Worm (Caenorhabditis elegans) whole organism, midembryonic: ENCODE measurements around the gene srx-60.

Experiments
- T22C8.4 ChIP-seq: fragments of 200-800 bp; sonication (Bioruptor generic); IDR thresholded peaks from 2 replicates; pipeline ENCODE4 v1.3.6; 2022; ENCODE audit warnings: missing genetic modification characterization, missing compliant biosample characterization
- cog-1 ChIP-seq: sonication (generic microtip); optimal IDR thresholded peaks from 2 replicates; lab custom pipeline; 2016; ENCODE audit warnings: missing genetic modification characterization, missing compliant biosample characterization
- flt-1 ChIP-seq: fragments of 200-800 bp; sonication (Bioruptor generic); IDR thresholded peaks from 2 replicates; pipeline ENCODE4 v1.3.6; 2022; ENCODE audit warnings: missing genetic modification characterization, missing compliant biosample characterization
- klf-2 ChIP-seq: fragments of 200-800 bp; sonication (Bioruptor generic); conservative IDR thresholded peaks from 2 replicates; pipeline ENCODE4 v1.3.6; 2022; ENCODE audit warnings: missing genetic modification reagents, missing genetic modification characterization, missing compliant biosample characterization
- med-1 ChIP-seq: sonication (generic microtip); optimal IDR thresholded peaks from 2 replicates; lab custom pipeline; 2017; ENCODE audit warnings: missing genetic modification characterization, mild to moderate bottlenecking, missing compliant biosample characterization, antibody characterized with exemption, missing genetic modification reagents; ENCODE audit not compliant: insufficient read depth
- ref-1 ChIP-seq: fragments of 200-800 bp; sonication (Bioruptor generic); conservative IDR thresholded peaks from 2 replicates; pipeline ENCODE4 v1.3.6; 2022; ENCODE audit warnings: missing genetic modification reagents, missing genetic modification characterization, missing compliant biosample characterization
- tab-1 ChIP-seq: fragments of 200-800 bp; sonication (Bioruptor generic); IDR thresholded peaks from 2 replicates; pipeline ENCODE4 v1.3.6; 2022; ENCODE audit warnings: missing genetic modification characterization, missing compliant biosample characterization
- ztf-23 ChIP-seq: fragments of 200-800 bp; sonication (Bioruptor generic); IDR thresholded peaks from 2 replicates; pipeline ENCODE4 v1.3.6; 2022; ENCODE audit warnings: missing genetic modification reagents, missing genetic modification characterization, missing compliant biosample characterization
- ztf-29 ChIP-seq: fragments of 200-800 bp; sonication (Bioruptor generic); IDR thresholded peaks from 2 replicates; pipeline ENCODE4 v1.3.6; 2022; ENCODE audit warnings: missing genetic modification reagents, missing genetic modification characterization, missing compliant biosample characterization

Gene srx-60

ce11 chrV:7399202-7399601 lies 1.5 kb upstream of the srx-60 start, which contains the start of gene gst-41:
Gene gst-41, minus strand, starts transcription at chrV:7399302.
- no peak for TF ChIP-seq ref-1
- TF ChIP-seq ztf-23 (GFP tag; lab: Robert Waterston, UW), result no peak
- no peak for TF ChIP-seq cog-1
- no peak for TF ChIP-seq ztf-29 (GFP tag; lab: Robert Waterston, UW)
- no peak for TF ChIP-seq klf-2 (GFP tag; lab: Robert Waterston, UW)
- no peak for TF ChIP-seq flt-1 (GFP tag; lab: Robert Waterston, UW)
- TF ChIP-seq T22C8.4, result no peak

- no peak for TF ChIP-seq ztf-23 (GFP tag; lab: Robert Waterston, UW)
- no peak for TF ChIP-seq cog-1
- no peak for TF ChIP-seq flt-1 (GFP tag; lab: Robert Waterston, UW)
- TF ChIP-seq T22C8.4, result no peak
- TF ChIP-seq klf-2 (GFP tag; lab: Robert Waterston, UW), result no peak
- no peak for TF ChIP-seq tab-1
- no peak for TF ChIP-seq ztf-29 (GFP tag; lab: Robert Waterston, UW)
- no peak for TF ChIP-seq med-1 (GFP tag; lab: Kevin White, UChicago)
- TF ChIP-seq ref-1, result no peak
Measured at ce11 chrV:7400095-7400494, 593 bp upstream of the srx-60 start, which contains the start of gene cnc-9. Gene cnc-9, minus strand, starts transcription at chrV:7400195.

ce11 chrV:7402355-7402754 lies 1.7 kb downstream of the srx-60 start, which contains the start of gene srj-13:
Gene srj-13, plus strand, starts transcription at chrV:7402655.
- TF ChIP-seq ref-1 (no peak), T22C8.4 (no peak), klf-2 (GFP tag; lab: Robert Waterston, UW) (no peak), flt-1 (GFP tag; lab: Robert Waterston, UW) (no peak), cog-1 (no peak), tab-1 (no peak), ztf-23 (GFP tag; lab: Robert Waterston, UW) (no peak), med-1 (GFP tag; lab: Kevin White, UChicago) (no peak)

- TF ChIP-seq ref-1 (no peak), flt-1 (GFP tag; lab: Robert Waterston, UW) (no peak), tab-1 (no peak), klf-2 (GFP tag; lab: Robert Waterston, UW) (no peak), ztf-23 (GFP tag; lab: Robert Waterston, UW) (no peak), med-1 (GFP tag; lab: Kevin White, UChicago) (no peak), ztf-29 (GFP tag; lab: Robert Waterston, UW) (no peak), cog-1 (no peak), T22C8.4 (no peak)
Measured at ce11 chrV:7403501-7403900, 2.8 kb downstream of the srx-60 start.

- TF ChIP-seq med-1 (GFP tag; lab: Kevin White, UChicago), result no peak
- no peak for TF ChIP-seq ref-1
- no peak for TF ChIP-seq ztf-23 (GFP tag; lab: Robert Waterston, UW)
- TF ChIP-seq cog-1, result no peak
- no peak for TF ChIP-seq klf-2 (GFP tag; lab: Robert Waterston, UW)
- no peak for TF ChIP-seq T22C8.4
- no peak for TF ChIP-seq flt-1 (GFP tag; lab: Robert Waterston, UW)
Measured at ce11 chrV:7408520-7408919, 7.8 kb downstream of the srx-60 start, which contains the start of gene srt-6. Gene srt-6, minus strand, starts transcription at chrV:7408814.

- TF ChIP-seq cog-1 (no peak), ztf-29 (GFP tag; lab: Robert Waterston, UW) (no peak), klf-2 (GFP tag; lab: Robert Waterston, UW) (no peak), tab-1 (no peak), flt-1 (GFP tag; lab: Robert Waterston, UW) (no peak), med-1 (GFP tag; lab: Kevin White, UChicago) (no peak), ref-1 (no peak), ztf-23 (GFP tag; lab: Robert Waterston, UW) (no peak), T22C8.4 (no peak)
Measured at ce11 chrV:7409599-7409998, 8.9 kb downstream of the srx-60 start, which contains the start of gene R13D7.2. Gene R13D7.2, plus strand, starts transcription at chrV:7409899.

ce11 chrV:7411695-7412094 lies 11.0 kb downstream of the srx-60 start, which contains the start of gene str-41:
Gene str-41, plus strand, starts transcription at chrV:7411995.
- no peak for TF ChIP-seq ref-1

- no peak for TF ChIP-seq med-1 (GFP tag; lab: Kevin White, UChicago)
- no peak for TF ChIP-seq ztf-23 (GFP tag; lab: Robert Waterston, UW)
- no peak for TF ChIP-seq T22C8.4
- TF ChIP-seq flt-1 (GFP tag; lab: Robert Waterston, UW), result no peak
- no peak for TF ChIP-seq ztf-29 (GFP tag; lab: Robert Waterston, UW)
- no peak for TF ChIP-seq tab-1
- no peak for TF ChIP-seq klf-2 (GFP tag; lab: Robert Waterston, UW)
- no peak for TF ChIP-seq cog-1
- no peak for TF ChIP-seq ref-1
Measured at ce11 chrV:7413107-7413774, 12.6 kb downstream of the srx-60 start, which contains the start of gene F18E3.11. Gene F18E3.11, plus strand, starts transcription at chrV:7413482.

- TF ChIP-seq T22C8.4 (no peak), flt-1 (GFP tag; lab: Robert Waterston, UW) (no peak), klf-2 (GFP tag; lab: Robert Waterston, UW) (no peak), med-1 (GFP tag; lab: Kevin White, UChicago) (no peak), ztf-23 (GFP tag; lab: Robert Waterston, UW) (no peak), ref-1 (no peak)
Measured at ce11 chrV:7414909-7415308, 14.2 kb downstream of the srx-60 start, which contains the start of gene F18E3.12. Gene F18E3.12, plus strand, starts transcription at chrV:7414985.

ce11 chrV:7415780-7416428 lies 15.2 kb downstream of the srx-60 start, which contains the start of gene F18E3.13:
Gene F18E3.13, plus strand, starts transcription at chrV:7416164.
- TF ChIP-seq ztf-29 (GFP tag; lab: Robert Waterston, UW) (no peak), tab-1 (no peak), med-1 (GFP tag; lab: Kevin White, UChicago) (no peak), klf-2 (GFP tag; lab: Robert Waterston, UW) (no peak), ref-1 (no peak)
